Fruit fly (Drosophila melanogaster) S2 (cell line): ENCODE data around the gene Atg13.

ENCODE experiments used
- CG8478 ChIP-seq: fragments of >200 bp; optimal IDR thresholded peaks from 2 replicates; lab custom pipeline; 2018
- CTCF ChIP-seq, 2 experiments: fragments of >200 bp; optimal IDR thresholded peaks; 2 replicates each; lab custom pipeline; 2018

Gene Atg13

dm6 chr3R:8349449-8350115, at the start of gene Atg13:
TSS of gene Atg13 (plus strand) at chr3R:8349815.
- TF ChIP-seq CG8478 (lab: Kevin White, UChicago) = no peak
- no peak for TF ChIP-seq CTCF (optimal IDR thresholded peaks at IDR 0.05; lab: Kevin White, UChicago)

- TF ChIP-seq CTCF (optimal IDR thresholded peaks at IDR 0.05; lab: Kevin White, UChicago) = peak; percentile 70 to 78
- no peak for TF ChIP-seq CG8478 (lab: Kevin White, UChicago)
Measured at dm6 chr3R:8300928-8301752, 48.5 kb upstream of the Atg13 start, which contains the start of the genes CG9626 and mRpL1. TSS of gene CG9626 (minus strand) at chr3R:8300978. TSS of gene mRpL1 (plus strand) at chr3R:8301440.

dm6 chr3R:8303848-8304247, 45.8 kb upstream of the Atg13 start, which contains the start of gene nac:
TSS of gene nac (minus strand) at chr3R:8304023.
- no peak for TF ChIP-seq CG8478 (lab: Kevin White, UChicago)
- no peak for TF ChIP-seq CTCF (optimal IDR thresholded peaks at IDR 0.05; lab: Kevin White, UChicago)

dm6 chr3R:8305110-8305509, 44.5 kb upstream of the Atg13 start, which contains the start of gene Sgt1:
TSS of gene Sgt1 (minus strand) at chr3R:8305274.
- TF ChIP-seq CTCF (optimal IDR thresholded peaks at IDR 0.05; lab: Kevin White, UChicago) = peak; percentile 34 to 63
- TF ChIP-seq CG8478 (lab: Kevin White, UChicago) = no peak

dm6 chr3R:8306188-8306926, 43.3 kb upstream of the Atg13 start:
- TF ChIP-seq CG8478 (lab: Kevin White, UChicago) (no peak), CTCF (optimal IDR thresholded peaks at IDR 0.05; lab: Kevin White, UChicago) (peak; percentile 20 to 50)

- no peak for TF ChIP-seq CTCF (optimal IDR thresholded peaks at IDR 0.05; lab: Kevin White, UChicago)
- no peak for TF ChIP-seq CG8478 (lab: Kevin White, UChicago)
Measured at dm6 chr3R:8306927-8307261, 42.7 kb upstream of the Atg13 start.

- TF ChIP-seq CTCF (optimal IDR thresholded peaks at IDR 0.05; lab: Kevin White, UChicago) (no peak), CG8478 (lab: Kevin White, UChicago) (no peak)
Measured at dm6 chr3R:8307283-8307682, 42.3 kb upstream of the Atg13 start.

- TF ChIP-seq CG8478 (lab: Kevin White, UChicago) = no peak
- no peak for TF ChIP-seq CTCF (optimal IDR thresholded peaks at IDR 0.05; lab: Kevin White, UChicago)
Measured at dm6 chr3R:8308515-8308959, 41.1 kb upstream of the Atg13 start, which contains the start of gene tex. TSS of gene tex (minus strand) at chr3R:8308645.

- TF ChIP-seq CG8478 (lab: Kevin White, UChicago) (no peak), CTCF (optimal IDR thresholded peaks at IDR 0.05; lab: Kevin White, UChicago) (no peak)
Measured at dm6 chr3R:8310678-8311077, 38.9 kb upstream of the Atg13 start, which contains the start of gene CG11693. TSS of gene CG11693 (minus strand) at chr3R:8310778.

- TF ChIP-seq CG8478 (lab: Kevin White, UChicago) (no peak), CTCF (optimal IDR thresholded peaks at IDR 0.05; lab: Kevin White, UChicago) (no peak)
Measured at dm6 chr3R:8312037-8312436, 37.6 kb upstream of the Atg13 start, which contains the start of the genes CG11694 and CG11698. TSS of gene CG11694 (minus strand) at chr3R:8312137. TSS of gene CG11698 (plus strand) at chr3R:8312188.

- no peak for TF ChIP-seq CTCF (optimal IDR thresholded peaks at IDR 0.05; lab: Kevin White, UChicago)
- no peak for TF ChIP-seq CG8478 (lab: Kevin White, UChicago)
Measured at dm6 chr3R:8313038-8313437, 36.6 kb upstream of the Atg13 start, which contains the start of gene CG7483. TSS of gene CG7483 (plus strand) at chr3R:8313208.

dm6 chr3R:8316344-8317105, 33.1 kb upstream of the Atg13 start, which contains the start of gene Coq2:
TSS of gene Coq2 (minus strand) at chr3R:8316543.
- TF ChIP-seq CG8478 (lab: Kevin White, UChicago) = no peak
- peak; percentile 48 to 60 for TF ChIP-seq CTCF (optimal IDR thresholded peaks at IDR 0.05; lab: Kevin White, UChicago)

dm6 chr3R:8317215-8317614, 32.4 kb upstream of the Atg13 start, which contains the start of gene Ctr1B:
TSS of gene Ctr1B (plus strand) at chr3R:8317612.
- TF ChIP-seq CTCF (optimal IDR thresholded peaks at IDR 0.05; lab: Kevin White, UChicago) = no peak
- TF ChIP-seq CG8478 (lab: Kevin White, UChicago) = no peak
